Fruit fly (Drosophila melanogaster) whole organism, embryonic: ENCODE data around the gene nanos.
A peak's percentile ranks its signal among the peaks of the same experiment; 100 is the strongest.

Source experiments
- ATbp ChIP-seq: fragments of 200-800 bp; sonication (Bioruptor generic); optimal IDR thresholded peaks from 2 replicates; lab custom pipeline; 2017; ENCODE audit warnings: missing biosample characterization, mild to moderate bottlenecking, missing genetic modification characterization, missing genetic modification reagents
- Awh ChIP-seq: fragments of 200-800 bp; sonication (Bioruptor generic); IDR thresholded peaks from 2 replicates; pipeline ENCODE4, ENCODE4 v1.3.6; 2022; ENCODE audit warnings: missing biosample characterization, missing genetic modification characterization
- CG10267 ChIP-seq: fragments of 200-800 bp; sonication (Bioruptor generic); optimal IDR thresholded peaks from 2 replicates; lab custom pipeline; 2018; ENCODE audit warnings: missing biosample characterization, mild to moderate bottlenecking, missing genetic modification characterization, moderate library complexity
- CG10462 ChIP-seq: fragments of 200-800 bp; sonication (Bioruptor generic); optimal IDR thresholded peaks from 2 replicates; lab custom pipeline; 2016; ENCODE audit warnings: missing biosample characterization, missing genetic modification characterization
- CG10654 ChIP-seq: fragments of 200-800 bp; sonication (Bioruptor generic); optimal IDR thresholded peaks from 2 replicates; lab custom pipeline; 2016; ENCODE audit warnings: missing biosample characterization, missing genetic modification characterization
- CG11695 ChIP-seq: fragments of 200-800 bp; sonication (Bioruptor generic); IDR thresholded peaks from 3 replicates; pipeline ENCODE4 v1.3.6; 2022; ENCODE audit warnings: missing biosample characterization, missing genetic modification characterization
- CG11696 ChIP-seq: fragments of 200-800 bp; sonication (Bioruptor generic); IDR thresholded peaks from 2 replicates; pipeline ENCODE4 v1.3.6; 2022; ENCODE audit warnings: missing biosample characterization, missing genetic modification characterization
- CG11723 ChIP-seq: fragments of 200-800 bp; sonication (Bioruptor generic); optimal IDR thresholded peaks from 2 replicates; lab custom pipeline; 2017; ENCODE audit warnings: missing biosample characterization, mild to moderate bottlenecking, missing genetic modification characterization
- CG12744 ChIP-seq: fragments of 200-800 bp; sonication (Bioruptor generic); optimal IDR thresholded peaks from 2 replicates; lab custom pipeline; 2016; ENCODE audit warnings: missing biosample characterization, missing genetic modification characterization
- CG13296 ChIP-seq: fragments of 200-800 bp; sonication (Bioruptor generic); optimal IDR thresholded peaks from 3 replicates; lab custom pipeline; 2018; ENCODE audit warnings: missing biosample characterization, mild to moderate bottlenecking, missing genetic modification characterization
- CG17612 ChIP-seq: fragments of 200-800 bp; sonication (Bioruptor generic); IDR thresholded peaks from 2 replicates; pipeline ENCODE4 v1.3.6; 2022; ENCODE audit warnings: missing biosample characterization, missing genetic modification characterization
- CG18011 ChIP-seq: fragments of 200-800 bp; sonication (Bioruptor generic); optimal IDR thresholded peaks from 2 replicates; lab custom pipeline; 2017; ENCODE audit warnings: missing biosample characterization, missing genetic modification characterization, mild to moderate bottlenecking, moderate library complexity, missing genotype
- CG1832 ChIP-seq: fragments of 200-800 bp; sonication (Bioruptor generic); optimal IDR thresholded peaks from 2 replicates; lab custom pipeline; 2017; ENCODE audit warnings: missing biosample characterization, mild to moderate bottlenecking, missing genetic modification characterization, inconsistent platforms
- CG18599 ChIP-seq: fragments of 200-800 bp; sonication (Bioruptor generic); optimal IDR thresholded peaks from 3 replicates; lab custom pipeline; 2017; ENCODE audit warnings: missing biosample characterization, missing genetic modification characterization, mild to moderate bottlenecking, moderate library complexity, missing genetic modification reagents
- CG2129 ChIP-seq: fragments of 200-800 bp; sonication (Bioruptor generic); IDR thresholded peaks from 2 replicates; pipeline ENCODE4 v1.3.6; 2022; ENCODE audit warnings: missing biosample characterization, missing genetic modification characterization; ENCODE audit not compliant: partially characterized antibody
- CG2199 ChIP-seq: fragments of 200-800 bp; sonication (Bioruptor generic); IDR thresholded peaks from 3 replicates; pipeline ENCODE4 v1.3.6; 2022; ENCODE audit warnings: missing biosample characterization, missing genetic modification characterization
- CG2678 ChIP-seq: fragments of 200-800 bp; sonication (Bioruptor generic); optimal IDR thresholded peaks from 3 replicates; lab custom pipeline; 2019; ENCODE audit warnings: missing biosample characterization, mild to moderate bottlenecking, missing genetic modification characterization, moderate library complexity
- CG30403 ChIP-seq: fragments of 200-800 bp; sonication (Bioruptor generic); optimal IDR thresholded peaks from 3 replicates; lab custom pipeline; 2016; ENCODE audit warnings: missing biosample characterization, missing genetic modification characterization
- CG30431 ChIP-seq: fragments of 200-800 bp; sonication (Bioruptor generic); optimal IDR thresholded peaks from 2 replicates; lab custom pipeline; 2017; ENCODE audit warnings: missing biosample characterization, missing genetic modification characterization
- CG31224 ChIP-seq: fragments of 200-800 bp; sonication (Bioruptor generic); IDR thresholded peaks from 2 replicates; pipeline ENCODE4 v1.3.6; 2022; ENCODE audit warnings: missing biosample characterization, missing genetic modification characterization
- CG31388 ChIP-seq: fragments of 200-800 bp; sonication (Bioruptor generic); optimal IDR thresholded peaks from 2 replicates; lab custom pipeline; 2016; ENCODE audit warnings: missing biosample characterization, missing genetic modification characterization
- CG3281 ChIP-seq: fragments of 200-800 bp; sonication (Bioruptor generic); optimal IDR thresholded peaks from 3 replicates; lab custom pipeline; 2017; ENCODE audit warnings: missing biosample characterization, mild to moderate bottlenecking, missing genetic modification characterization
- CG4328 ChIP-seq: fragments of 200-800 bp; sonication (Bioruptor generic); optimal IDR thresholded peaks from 3 replicates; lab custom pipeline; 2017; ENCODE audit warnings: missing biosample characterization, missing genetic modification reagents, missing genetic modification characterization
- CG4707 ChIP-seq: fragments of 200-800 bp; sonication (Bioruptor generic); optimal IDR thresholded peaks from 2 replicates; lab custom pipeline; 2018; ENCODE audit warnings: missing biosample characterization, mild to moderate bottlenecking, missing genetic modification characterization, moderate library complexity
- CG8281 ChIP-seq: fragments of 200-800 bp; sonication (Bioruptor generic); optimal IDR thresholded peaks from 2 replicates; lab custom pipeline; 2018; ENCODE audit warnings: missing biosample characterization, mild to moderate bottlenecking, missing genetic modification characterization, moderate library complexity
- CG8478 ChIP-seq: fragments of >200 bp; optimal IDR thresholded peaks from 2 replicates; lab custom pipeline; 2018
- CG8944 ChIP-seq: fragments of 200-800 bp; sonication (Bioruptor generic); optimal IDR thresholded peaks from 3 replicates; lab custom pipeline; 2016; ENCODE audit warnings: missing biosample characterization, missing genetic modification characterization
- CG9727 ChIP-seq: fragments of 200-800 bp; sonication (Bioruptor generic); optimal IDR thresholded peaks from 3 replicates; lab custom pipeline; 2017; ENCODE audit warnings: missing biosample characterization, mild to moderate bottlenecking, missing genetic modification characterization
- Dek ChIP-seq: fragments of 200-800 bp; sonication (Bioruptor generic); optimal IDR thresholded peaks from 3 replicates; lab custom pipeline; 2019; ENCODE audit warnings: missing biosample characterization, mild to moderate bottlenecking, missing genetic modification characterization, moderate library complexity
- Fer3 ChIP-seq: fragments of 200-800 bp; sonication (Bioruptor generic); optimal IDR thresholded peaks from 2 replicates; lab custom pipeline; 2018; ENCODE audit warnings: missing biosample characterization, mild to moderate bottlenecking, missing genetic modification characterization, moderate library complexity
- HLH4C ChIP-seq: fragments of 200-800 bp; sonication (Bioruptor generic); IDR thresholded peaks from 3 replicates; pipeline ENCODE4 v1.3.6; 2022; ENCODE audit warnings: missing biosample characterization, missing genetic modification characterization; ENCODE audit not compliant: partially characterized antibody
- Hr39 ChIP-seq: fragments of >200 bp; optimal IDR thresholded peaks from 2 replicates; lab custom pipeline; 2017
- Myb ChIP-seq: fragments of 200-800 bp; sonication (Bioruptor generic); optimal IDR thresholded peaks from 2 replicates; lab custom pipeline; 2016; ENCODE audit warnings: missing biosample characterization, missing genetic modification characterization
- Optix ChIP-seq: fragments of 200-800 bp; sonication (Bioruptor generic); IDR thresholded peaks from 3 replicates; pipeline ENCODE4 v1.3.6; 2022; ENCODE audit warnings: missing biosample characterization, missing genetic modification characterization
- Stat92E ChIP-seq, 3 experiments: fragments of >200 bp in 2 of 3; fragments of 200-800 bp in 1 of 3; sonication (Bioruptor generic) in 1 of 3; optimal IDR thresholded peaks; 2 replicates each; lab custom pipeline; 2017 to 2019; ENCODE audit warnings: missing biosample characterization in 3 of 3, missing genetic modification characterization in 3 of 3, mild to moderate bottlenecking in 1 of 3, moderate library complexity in 1 of 3
- abd-A ChIP-seq: fragments of 200-800 bp; sonication (Bioruptor generic); optimal IDR thresholded peaks from 3 replicates; lab custom pipeline; 2019; ENCODE audit warnings: missing biosample characterization, mild to moderate bottlenecking, missing genetic modification characterization, moderate library complexity
- cas ChIP-seq: fragments of 200-800 bp; sonication (Bioruptor generic); IDR thresholded peaks from 2 replicates; pipeline ENCODE4 v1.3.6; 2022; ENCODE audit warnings: missing biosample characterization, missing genetic modification characterization
- danr ChIP-seq: fragments of 200-800 bp; sonication (Bioruptor generic); IDR thresholded peaks from 2 replicates; pipeline ENCODE4 v1.3.6; 2022; ENCODE audit warnings: missing biosample characterization, missing genetic modification characterization
- gce ChIP-seq: fragments of 200-800 bp; sonication (Bioruptor generic); IDR thresholded peaks from 3 replicates; pipeline ENCODE4 v1.3.6; 2022; ENCODE audit warnings: missing biosample characterization, missing genetic modification characterization
- ham ChIP-seq: fragments of 200-800 bp; sonication (Bioruptor generic); IDR thresholded peaks from 2 replicates; pipeline ENCODE4 v1.3.6; 2022; ENCODE audit warnings: missing biosample characterization, missing genetic modification characterization
- hkb ChIP-seq, 2 experiments: fragments of 200-800 bp in 1 of 2; fragments of >200 bp in 1 of 2; sonication (Bioruptor generic) in 1 of 2; IDR thresholded peaks in 1 of 2; optimal IDR thresholded peaks in 1 of 2; 2 replicates each; pipeline versions ENCODE4 v1.3.6 to Lab custom; 2017 to 2022; ENCODE audit warnings: missing biosample characterization in 1 of 2, missing genetic modification characterization in 1 of 2
- insv ChIP-seq, 2 experiments: fragments of 200-800 bp; sonication (Bioruptor generic); optimal IDR thresholded peaks; 3 replicates each; lab custom pipeline; 2016 to 2018; ENCODE audit warnings: missing biosample characterization in 2 of 2, missing genetic modification characterization in 2 of 2
- jing ChIP-seq: fragments of 200-800 bp; sonication (Bioruptor generic); optimal IDR thresholded peaks from 2 replicates; lab custom pipeline; 2018; ENCODE audit warnings: missing biosample characterization, mild to moderate bottlenecking, missing genetic modification characterization
- knrl ChIP-seq: fragments of 200-800 bp; sonication (Bioruptor generic); IDR thresholded peaks from 3 replicates; pipeline ENCODE4 v1.3.6; 2022; ENCODE audit warnings: missing biosample characterization, missing genetic modification characterization; ENCODE audit not compliant: partially characterized antibody
- lab ChIP-seq: fragments of 200-800 bp; sonication (Bioruptor generic); optimal IDR thresholded peaks from 3 replicates; lab custom pipeline; 2017; ENCODE audit warnings: missing biosample characterization, missing genetic modification characterization, mild to moderate bottlenecking, moderate library complexity, missing genetic modification reagents
- maf-S ChIP-seq: fragments of 200-800 bp; sonication (Bioruptor generic); optimal IDR thresholded peaks from 2 replicates; lab custom pipeline; 2016; ENCODE audit warnings: missing biosample characterization, missing genetic modification characterization
- mirr ChIP-seq: fragments of 200-800 bp; sonication (Bioruptor generic); optimal IDR thresholded peaks from 3 replicates; lab custom pipeline; 2018; ENCODE audit warnings: missing biosample characterization, mild to moderate bottlenecking, missing genetic modification characterization
- nmo ChIP-seq: fragments of 200-800 bp; sonication (Bioruptor generic); optimal IDR thresholded peaks from 2 replicates; lab custom pipeline; 2018; ENCODE audit warnings: missing biosample characterization, mild to moderate bottlenecking, missing genetic modification characterization, moderate library complexity
- tap ChIP-seq: fragments of 200-800 bp; optimal IDR thresholded peaks from 3 replicates; lab custom pipeline; 2019; ENCODE audit warnings: missing biosample characterization, mild to moderate bottlenecking, missing genetic modification characterization, moderate library complexity

Gene nanos

dm6 chr3R:19180263-19180893, 23.3 kb downstream of the nanos start, which contains the start of the genes CG5555 and myd (continued):
- TF ChIP-seq Fer3 (tag; lab: Kevin White, UChicago) = no peak
- no peak for TF ChIP-seq CG30431
- no peak for TF ChIP-seq CG4707 (GFP tag; lab: Kevin White, UChicago)
- peak; percentile 40 for TF ChIP-seq CG12744
- TF ChIP-seq CG10267 = peak; percentile 95
- TF ChIP-seq CG31388 (GFP tag; lab: Kevin White, UChicago) = no peak
- TF ChIP-seq Optix (GFP tag; lab: Robert Waterston, UW) = peak; percentile 42; the same call in 1 of the 3 replicates
- no peak for TF ChIP-seq CG10654 (GFP tag; lab: Kevin White, UChicago)
- TF ChIP-seq hkb (optimal IDR thresholded peaks at IDR 0.05; lab: Kevin White, UChicago) = no peak
- TF ChIP-seq hkb (GFP tag; IDR thresholded peaks at IDR 0.05; lab: Robert Waterston, UW) = peak; percentile 38; the same call in 1 of the 2 replicates
- no peak for TF ChIP-seq ATbp (GFP tag; lab: Kevin White, UChicago)
- TF ChIP-seq CG2129 (GFP tag; lab: Robert Waterston, UW) = no peak
- TF ChIP-seq jing (GFP tag; lab: Kevin White, UChicago) = no peak
- TF ChIP-seq mirr = peak; percentile 21
- TF ChIP-seq nmo (GFP tag; lab: Kevin White, UChicago) = peak; percentile 44
- TF ChIP-seq CG2678 (tag; lab: Kevin White, UChicago) = no peak
- no peak for TF ChIP-seq CG2199
- peak; percentile 53 for TF ChIP-seq CG18599
- no peak for TF ChIP-seq gce (GFP tag; lab: Robert Waterston, UW)
- no peak for TF ChIP-seq CG8281 (tag; lab: Kevin White, UChicago)
- no peak for TF ChIP-seq CG17612 (GFP tag; lab: Robert Waterston, UW)
- peak in 1 of 3 experiments; percentile 22 for TF ChIP-seq Stat92E (GFP tag; optimal IDR thresholded peaks at IDR 0.05; lab: Kevin White, UChicago)
- peak; percentile 46; the same call in 1 of the 3 replicates for TF ChIP-seq CG11695 (GFP tag; lab: Robert Waterston, UW)
- peak; percentile 56 for TF ChIP-seq Dek
- TF ChIP-seq maf-S = peak; percentile 36
- no peak for TF ChIP-seq danr (GFP tag; lab: Robert Waterston, UW)
- no peak for TF ChIP-seq cas (GFP tag; lab: Robert Waterston, UW)
- TF ChIP-seq CG11723 = peak; percentile 15
- no peak for TF ChIP-seq tap
- peak; percentile 91 for TF ChIP-seq HLH4C
- TF ChIP-seq CG18011 (GFP tag; lab: Kevin White, UChicago) = peak; percentile 24
- peak; percentile 46 for TF ChIP-seq CG13296
- peak; percentile 13 for TF ChIP-seq lab (GFP tag; lab: Kevin White, UChicago)
- peak; percentile 18 for TF ChIP-seq CG3281 (GFP tag; lab: Kevin White, UChicago)
- TF ChIP-seq CG11696 = 0 out of 2 replicates have a peak, but pooled peaks have one; percentile 31
- peak; percentile 65; the same call in 2 of the 3 replicates for TF ChIP-seq knrl
- TF ChIP-seq ham (GFP tag; lab: Robert Waterston, UW) = no peak
- no peak for TF ChIP-seq CG8478 (lab: Kevin White, UChicago)
- TF ChIP-seq abd-A (tag; lab: Kevin White, UChicago) = peak; percentile 47
- no peak for TF ChIP-seq CG1832 (GFP tag; lab: Kevin White, UChicago)
- TF ChIP-seq Hr39 (lab: Kevin White, UChicago) = no peak
- peak; percentile 41 for TF ChIP-seq CG30403 (GFP tag; lab: Kevin White, UChicago)
- no peak for TF ChIP-seq Awh (GFP tag; lab: Robert Waterston, UW)
- peak; percentile 90 for TF ChIP-seq Myb (GFP tag; lab: Kevin White, UChicago)
- no peak for TF ChIP-seq insv (GFP tag; optimal IDR thresholded peaks at IDR 0.05; lab: Kevin White, UChicago)
- peak; percentile 42; the same call in 1 of the 2 replicates for TF ChIP-seq CG31224
- no peak for TF ChIP-seq CG8944 (GFP tag; lab: Kevin White, UChicago)
- no peak for TF ChIP-seq CG4328 (GFP tag; lab: Kevin White, UChicago)
- no peak for TF ChIP-seq CG10462 (GFP tag; lab: Kevin White, UChicago)
- TF ChIP-seq CG9727 (GFP tag; lab: Kevin White, UChicago) = no peak
